Fruit fly (Drosophila melanogaster): Measurements from ENCODE around the gene Uqcc1.
A peak's percentile ranks its signal among the peaks of the same experiment; 100 is the strongest.

Gene Uqcc1

DNA sequence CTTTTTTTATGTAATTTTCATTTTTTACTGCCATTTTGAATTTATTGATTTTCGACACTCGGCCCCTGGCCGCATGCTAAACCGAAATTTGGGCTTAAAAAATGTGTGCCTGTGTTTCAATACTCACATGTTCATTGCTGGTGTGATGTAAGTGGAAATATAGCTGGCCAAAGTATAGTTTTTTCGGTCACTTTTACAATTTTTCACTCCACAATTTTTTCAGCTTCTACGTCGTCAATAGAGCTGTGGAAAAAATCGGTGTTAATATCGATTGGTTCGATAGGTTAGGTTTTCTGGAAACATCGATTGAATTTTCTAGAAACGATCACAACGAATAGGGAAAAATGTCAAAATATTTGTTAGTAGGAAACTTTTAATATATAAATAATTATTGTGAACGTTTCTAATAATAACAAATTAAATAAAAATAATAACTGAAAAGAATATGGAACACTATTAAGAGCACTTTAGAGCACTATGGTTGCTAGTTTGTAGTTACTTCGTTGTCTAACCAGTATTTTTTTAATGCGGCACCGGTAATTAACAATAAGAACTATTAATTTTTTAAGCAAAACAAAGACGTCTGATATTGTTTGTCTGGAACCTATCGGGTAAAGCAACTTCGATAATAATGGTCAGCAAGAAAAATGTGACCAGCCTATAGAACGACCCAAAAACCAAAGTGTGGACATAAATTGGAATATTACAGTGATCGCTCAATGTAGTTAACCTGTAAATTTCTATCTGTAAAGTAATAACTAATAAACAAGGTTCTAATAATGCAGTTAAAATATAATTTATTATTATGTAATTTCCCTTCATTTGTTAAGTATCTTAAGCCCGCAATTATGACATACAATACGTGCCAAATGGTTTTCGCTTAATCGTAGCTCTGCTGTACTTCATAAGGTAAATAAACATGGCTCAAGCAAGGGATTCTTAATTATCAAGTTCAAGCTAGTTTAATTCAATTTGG lies 2.4 kb downstream of the Uqcc1 start, which contains the start of the genes CG10077 and CG9948 (continued):
- TF ChIP-seq peb (GFP tag; IDR thresholded peaks at IDR 0.05): peak; percentile 84
- peak; percentile 47 for TF ChIP-seq Jarid2 (GFP tag; optimal IDR thresholded peaks at IDR 0.05)
- peak; percentile 46 for TF ChIP-seq ash1 (GFP tag; optimal IDR thresholded peaks at IDR 0.05)
- TF ChIP-seq Neu2 (GFP tag; optimal IDR thresholded peaks at IDR 0.05; ENCODE audit: borderline replicate concordance): no peak
- TF ChIP-seq CG6272 (GFP tag; IDR thresholded peaks at IDR 0.05): peak; percentile 76
- TF ChIP-seq pb (GFP tag; optimal IDR thresholded peaks at IDR 0.05): no peak
- peak; percentile 82 for TF ChIP-seq CG14860 (GFP tag; IDR thresholded peaks at IDR 0.05; ENCODE audit: partially characterized antibody)
- TF ChIP-seq Sin3A (optimal IDR thresholded peaks at IDR 0.05): no peak
- peak; percentile 64 for TF ChIP-seq jing (GFP tag; optimal IDR thresholded peaks at IDR 0.05)
- peak; percentile 85 for TF ChIP-seq Dll (GFP tag; IDR thresholded peaks at IDR 0.05; ENCODE audit: partially characterized antibody)
- TF ChIP-seq sug (tag; optimal IDR thresholded peaks at IDR 0.05): peak; percentile 87
- no peak for TF ChIP-seq ftz-f1 (GFP tag; optimal IDR thresholded peaks at IDR 0.05)
- peak; percentile 89 for TF ChIP-seq CG10366 (GFP tag; IDR thresholded peaks at IDR 0.05)
- peak; percentile 80 for TF ChIP-seq CG11247 (GFP tag; IDR thresholded peaks at IDR 0.05)
- peak; percentile 44 for TF ChIP-seq CG6654 (GFP tag; optimal IDR thresholded peaks at IDR 0.05)
- peak; percentile 9 for TF ChIP-seq tx (GFP tag; optimal IDR thresholded peaks at IDR 0.05)
- TF ChIP-seq corto (GFP tag; optimal IDR thresholded peaks at IDR 0.05): peak; percentile 86
- peak; percentile 63 for TF ChIP-seq pros (GFP tag; optimal IDR thresholded peaks at IDR 0.05)
- peak; percentile 87 for TF ChIP-seq YL-1 (GFP tag; optimal IDR thresholded peaks at IDR 0.05)
- TF ChIP-seq CG42726 (GFP tag; IDR thresholded peaks at IDR 0.05; ENCODE audit: partially characterized antibody): peak; percentile 49; the same call in 1 of the 2 replicates
- TF ChIP-seq gcm2 (GFP tag; optimal IDR thresholded peaks at IDR 0.05): peak; percentile 4
- TF ChIP-seq CG14441 (GFP tag; IDR thresholded peaks at IDR 0.05): peak; percentile 91
- TF ChIP-seq jumu (GFP tag; optimal IDR thresholded peaks at IDR 0.05): peak; percentile 38
- TF ChIP-seq Ets65A (GFP tag): peak; percentile 87
- no peak for TF ChIP-seq pan (optimal IDR thresholded peaks at IDR 0.05)
- TF ChIP-seq pan (GFP tag; optimal IDR thresholded peaks at IDR 0.05 in 1 of 2, IDR thresholded peaks at IDR 0.05 in 1 of 2): peak in 1 of 2 experiments; percentile 94
- peak; percentile 32 to 77 for TF ChIP-seq chif (GFP tag; optimal IDR thresholded peaks at IDR 0.05)
- peak; percentile 64 for TF ChIP-seq Atf-2 (GFP tag; optimal IDR thresholded peaks at IDR 0.05)
- TF ChIP-seq lola (GFP tag; optimal IDR thresholded peaks at IDR 0.05): peak in 1 of 3 experiments; percentile 87
- peak; percentile 64 for TF ChIP-seq CG18764 (GFP tag; optimal IDR thresholded peaks at IDR 0.05)
- TF ChIP-seq CG8765 (GFP tag; IDR thresholded peaks at IDR 0.05): peak; percentile 79
- peak; percentile 89 for TF ChIP-seq CG3847 (GFP tag; IDR thresholded peaks at IDR 0.05)
- TF ChIP-seq Dp (GFP tag; optimal IDR thresholded peaks at IDR 0.05): peak; percentile 11
- peak; percentile 85 for TF ChIP-seq Hand (GFP tag; optimal IDR thresholded peaks at IDR 0.05)
- peak; percentile 80 for TF ChIP-seq Bgb (GFP tag; IDR thresholded peaks at IDR 0.05; ENCODE audit: partially characterized antibody)
- peak; percentile 80 for TF ChIP-seq Sry-δ (GFP tag; optimal IDR thresholded peaks at IDR 0.05)
- TF ChIP-seq CG6813 (GFP tag; optimal IDR thresholded peaks at IDR 0.05): peak; percentile 75
- peak; percentile 83 for TF ChIP-seq mirr (GFP tag; optimal IDR thresholded peaks at IDR 0.05)
- TF ChIP-seq Hey (tag; optimal IDR thresholded peaks at IDR 0.05): no peak
- TF ChIP-seq btn (GFP tag; optimal IDR thresholded peaks at IDR 0.05): no peak
- no peak for TF ChIP-seq CG8478 (optimal IDR thresholded peaks at IDR 0.05)
- TF ChIP-seq stwl (tag; optimal IDR thresholded peaks at IDR 0.05): peak; percentile 57
- peak; percentile 79 for TF ChIP-seq CG7987 (GFP tag; optimal IDR thresholded peaks at IDR 0.05)
- no peak for TF ChIP-seq oc (tag; optimal IDR thresholded peaks at IDR 0.05)
- TF ChIP-seq gsb-n (tag; optimal IDR thresholded peaks at IDR 0.05): peak; percentile 85
- peak; percentile 53; the same call in 1 of the 2 replicates for TF ChIP-seq ro (GFP tag; IDR thresholded peaks at IDR 0.05)
- TF ChIP-seq Fer3 (tag; optimal IDR thresholded peaks at IDR 0.05): peak; percentile 92
- TF ChIP-seq CG2129 (GFP tag; IDR thresholded peaks at IDR 0.05; ENCODE audit: partially characterized antibody): peak; percentile 64
